Worm (Caenorhabditis elegans) whole organism, L4 larva: ENCODE measurements around the gene srx-44.

Experiments used
- F10B5.3 ChIP-seq: sonication (generic microtip); optimal IDR thresholded peaks from 2 replicates; lab custom pipeline; 2016; ENCODE audit warnings: mild to moderate bottlenecking, missing genetic modification characterization, missing compliant biosample characterization
- F26F4.8 ChIP-seq: fragments of 200-800 bp; sonication (Bioruptor generic); conservative IDR thresholded peaks from 2 replicates; pipeline ENCODE4 v1.3.6; 2022; ENCODE audit warnings: missing genetic modification characterization, missing compliant biosample characterization
- R02D3.7 ChIP-seq: fragments of 150-350 bp; sonication (generic microtip); optimal IDR thresholded peaks from 3 replicates; lab custom pipeline; 2014; ENCODE audit warnings: missing biosample characterization, missing genetic modification characterization
- T26A8.4 ChIP-seq: fragments of 200-800 bp; sonication (Bioruptor generic); IDR thresholded peaks from 2 replicates; pipeline ENCODE4 v1.3.6; 2022; ENCODE audit warnings: missing genetic modification characterization, missing compliant biosample characterization
- ZK337.2 ChIP-seq: fragments of 200-800 bp; sonication (Bioruptor generic); IDR thresholded peaks from 2 replicates; pipeline ENCODE4 v1.3.6; 2022; ENCODE audit warnings: missing genetic modification reagents, missing genetic modification characterization, missing compliant biosample characterization
- ZK546.5 ChIP-seq, 2 experiments: sonication (generic microtip); optimal IDR thresholded peaks; 2 replicates each; lab custom pipeline; 2017; ENCODE audit warnings: missing biosample characterization in 2 of 2, missing genetic modification characterization in 2 of 2
- ceh-20 ChIP-seq: fragments of 200-800 bp; sonication (Bioruptor generic); IDR thresholded peaks from 2 replicates; pipeline ENCODE4 v1.3.6; 2022; ENCODE audit warnings: missing genetic modification reagents, missing genetic modification characterization, missing compliant biosample characterization
- ceh-28 ChIP-seq: fragments of 150-350 bp; optimal IDR thresholded peaks from 2 replicates; lab custom pipeline; 2014; ENCODE audit warnings: missing biosample characterization, missing genetic modification reagents, missing genetic modification characterization
- ceh-44 ChIP-seq: fragments of 200-800 bp; sonication (Bioruptor generic); IDR thresholded peaks from 2 replicates; pipeline ENCODE4 v1.3.6; 2022; ENCODE audit warnings: missing genetic modification reagents, missing genetic modification characterization, missing compliant biosample characterization
- ceh-62 ChIP-seq: sonication (generic microtip); optimal IDR thresholded peaks from 2 replicates; lab custom pipeline; 2017; ENCODE audit warnings: missing biosample characterization, missing genetic modification characterization
- ceh-82 ChIP-seq: sonication (generic microtip); optimal IDR thresholded peaks from 2 replicates; lab custom pipeline; 2017; ENCODE audit warnings: missing biosample characterization, missing genetic modification characterization
- ces-1 ChIP-seq: fragments of 150-350 bp; sonication (generic microtip); optimal IDR thresholded peaks from 4 replicates; lab custom pipeline; 2014; ENCODE audit warnings: missing biosample characterization, missing genetic modification reagents, missing genetic modification characterization
- ctbp-1 ChIP-seq: fragments of 200-800 bp; sonication (Bioruptor generic); IDR thresholded peaks from 2 replicates; pipeline ENCODE4 v1.3.6; 2022; ENCODE audit warnings: missing genetic modification reagents, missing genetic modification characterization, missing compliant biosample characterization
- daf-12 ChIP-seq: fragments of 150-350 bp; optimal IDR thresholded peaks from 2 replicates; lab custom pipeline; 2014; ENCODE audit warnings: missing biosample characterization, missing genetic modification reagents, missing genetic modification characterization
- daf-16 ChIP-seq, 3 experiments: sonication (generic microtip); optimal IDR thresholded peaks; 2 replicates each; lab custom pipeline; 2016 to 2017; ENCODE audit warnings: missing genetic modification characterization in 3 of 3, missing genetic modification reagents in 3 of 3, mild to moderate bottlenecking in 2 of 3, missing compliant biosample characterization in 2 of 3, missing biosample characterization in 1 of 3, moderate library complexity in 1 of 3
- dmd-6 ChIP-seq: fragments of 200-800 bp; sonication (Bioruptor generic); IDR thresholded peaks from 2 replicates; pipeline ENCODE4 v1.3.6; 2022; ENCODE audit warnings: missing genetic modification reagents, missing genetic modification characterization, missing compliant biosample characterization
- dmd-8 ChIP-seq: fragments of 200-800 bp; sonication (Bioruptor generic); IDR thresholded peaks from 2 replicates; pipeline ENCODE4 v1.3.6; 2022; ENCODE audit warnings: missing genetic modification characterization, missing compliant biosample characterization
- dmd-9 ChIP-seq: fragments of 200-800 bp; sonication (Bioruptor generic); IDR thresholded peaks from 2 replicates; pipeline ENCODE4 v1.3.6; 2022; ENCODE audit warnings: missing genetic modification reagents, missing genetic modification characterization, missing compliant biosample characterization
- dpl-1 ChIP-seq: fragments of 150-350 bp; optimal IDR thresholded peaks from 2 replicates; lab custom pipeline; 2014; ENCODE audit warnings: missing biosample characterization, missing genetic modification reagents, missing genetic modification characterization
- duxl-1 ChIP-seq: sonication (generic microtip); optimal IDR thresholded peaks from 2 replicates; lab custom pipeline; 2016; ENCODE audit warnings: mild to moderate bottlenecking, missing genetic modification characterization, moderate library complexity, missing compliant biosample characterization; ENCODE audit not compliant: poor library complexity
- egl-27 ChIP-seq: sonication (generic microtip); optimal IDR thresholded peaks from 3 replicates; lab custom pipeline; 2017; ENCODE audit warnings: missing biosample characterization, missing genetic modification reagents, missing genetic modification characterization
- fkh-10 ChIP-seq: fragments of 150-350 bp; optimal IDR thresholded peaks from 2 replicates; lab custom pipeline; 2014; ENCODE audit warnings: missing biosample characterization, missing genetic modification reagents, missing genetic modification characterization
- fos-1 ChIP-seq: fragments of 150-350 bp; optimal IDR thresholded peaks from 2 replicates; lab custom pipeline; 2014; ENCODE audit warnings: missing biosample characterization, missing genetic modification characterization
- gei-8 ChIP-seq: fragments of 200-800 bp; sonication (Bioruptor generic); optimal IDR thresholded peaks from 2 replicates; lab custom pipeline; 2018; ENCODE audit warnings: mild to moderate bottlenecking, missing genetic modification characterization, missing compliant biosample characterization
- hlh-11 ChIP-seq: fragments of 200-800 bp; sonication (Bioruptor generic); optimal IDR thresholded peaks from 2 replicates; lab custom pipeline; 2018; ENCODE audit warnings: mild to moderate bottlenecking, missing genetic modification characterization, missing compliant biosample characterization
- hmg-1.1 ChIP-seq: fragments of 200-800 bp; sonication (Bioruptor generic); IDR thresholded peaks from 2 replicates; pipeline ENCODE4 v1.3.6; 2022; ENCODE audit warnings: missing genetic modification reagents, missing genetic modification characterization, missing compliant biosample characterization
- jun-1 ChIP-seq: fragments of 150-350 bp; optimal IDR thresholded peaks from 2 replicates; lab custom pipeline; 2014; ENCODE audit warnings: missing biosample characterization, missing genetic modification reagents, missing genetic modification characterization
- lin-29 ChIP-seq: fragments of 200-800 bp; sonication (Bioruptor generic); IDR thresholded peaks from 2 replicates; pipeline ENCODE4 v1.3.6; 2022; ENCODE audit warnings: missing genetic modification reagents, missing genetic modification characterization, missing compliant biosample characterization
- lin-38 ChIP-seq: fragments of 200-800 bp; sonication (Bioruptor generic); IDR thresholded peaks from 2 replicates; pipeline ENCODE4 v1.3.6; 2022; ENCODE audit warnings: missing genetic modification reagents, missing genetic modification characterization, missing compliant biosample characterization
- lin-39 ChIP-seq: fragments of 150-350 bp; optimal IDR thresholded peaks from 2 replicates; lab custom pipeline; 2014; ENCODE audit warnings: missing biosample characterization, missing genetic modification reagents, missing genetic modification characterization
- madf-5 ChIP-seq, 2 experiments: fragments of 200-800 bp; sonication (Bioruptor generic); IDR thresholded peaks; 2 replicates each; pipeline ENCODE4 v1.3.6; 2022; ENCODE audit warnings: missing compliant biosample characterization in 2 of 2, missing genetic modification characterization in 2 of 2
- madf-9 ChIP-seq: fragments of 200-800 bp; sonication (Bioruptor generic); conservative IDR thresholded peaks from 2 replicates; pipeline ENCODE4 v1.3.6; 2022; ENCODE audit warnings: missing genetic modification reagents, missing genetic modification characterization, missing compliant biosample characterization
- mdl-1 ChIP-seq, 2 experiments: fragments of 150-350 bp in 1 of 2; sonication (generic microtip) in 1 of 2; optimal IDR thresholded peaks; 2 replicates each; lab custom pipeline; 2014 to 2017; ENCODE audit warnings: missing biosample characterization in 2 of 2, missing genetic modification characterization in 2 of 2
- mep-1 ChIP-seq: fragments of 150-350 bp; sonication (generic microtip); optimal IDR thresholded peaks from 3 replicates; lab custom pipeline; 2014; ENCODE audit warnings: missing biosample characterization, missing genetic modification characterization
- mes-2 ChIP-seq: sonication (generic microtip); optimal IDR thresholded peaks from 2 replicates; lab custom pipeline; 2016; ENCODE audit warnings: missing genotype, mild to moderate bottlenecking, missing genetic modification characterization, missing compliant biosample characterization; ENCODE audit not compliant: poor library complexity, severe bottlenecking
- mxl-2 ChIP-seq: fragments of 200-800 bp; sonication (Bioruptor generic); conservative IDR thresholded peaks from 2 replicates; pipeline ENCODE4 v1.3.6; 2022; ENCODE audit warnings: missing genetic modification reagents, missing genetic modification characterization, missing compliant biosample characterization
- mxl-3 ChIP-seq: fragments of 200-800 bp; sonication (Bioruptor generic); optimal IDR thresholded peaks from 2 replicates; lab custom pipeline; 2018; ENCODE audit warnings: mild to moderate bottlenecking, missing genetic modification characterization, missing compliant biosample characterization
- nhr-102 ChIP-seq: sonication (generic microtip); optimal IDR thresholded peaks from 2 replicates; lab custom pipeline; 2016; ENCODE audit warnings: mild to moderate bottlenecking, missing genetic modification characterization, moderate library complexity, missing compliant biosample characterization
- nhr-25 ChIP-seq: sonication (generic microtip); optimal IDR thresholded peaks from 2 replicates; lab custom pipeline; 2017; ENCODE audit warnings: missing genetic modification characterization, mild to moderate bottlenecking, missing compliant biosample characterization, antibody characterized with exemption, moderate library complexity, borderline replicate concordance; ENCODE audit not compliant: insufficient read depth
- nhr-42 ChIP-seq: fragments of 200-800 bp; sonication (Bioruptor generic); IDR thresholded peaks from 2 replicates; pipeline ENCODE4 v1.3.6; 2022; ENCODE audit warnings: missing genetic modification characterization, missing compliant biosample characterization
- nhr-48 ChIP-seq: sonication (generic microtip); optimal IDR thresholded peaks from 2 replicates; lab custom pipeline; 2016; ENCODE audit warnings: mild to moderate bottlenecking, missing genetic modification characterization, missing compliant biosample characterization
- pqm-1 ChIP-seq: sonication (generic microtip); optimal IDR thresholded peaks from 2 replicates; lab custom pipeline; 2017; ENCODE audit warnings: missing biosample characterization, missing genetic modification characterization
- sdz-12 ChIP-seq: fragments of 200-800 bp; sonication (Bioruptor generic); optimal IDR thresholded peaks from 2 replicates; lab custom pipeline; 2018; ENCODE audit warnings: mild to moderate bottlenecking, missing genetic modification characterization, missing compliant biosample characterization
- set-16 ChIP-seq: fragments of 200-800 bp; sonication (Bioruptor generic); IDR thresholded peaks from 2 replicates; pipeline ENCODE4 v1.3.6; 2022; ENCODE audit warnings: missing genetic modification reagents, missing genetic modification characterization, missing compliant biosample characterization
- skn-1 ChIP-seq: fragments of 150-350 bp; optimal IDR thresholded peaks from 2 replicates; lab custom pipeline; 2014; ENCODE audit warnings: missing biosample characterization, missing genetic modification characterization
- snpc-4 ChIP-seq: fragments of 150-350 bp; optimal IDR thresholded peaks from 2 replicates; lab custom pipeline; 2014; ENCODE audit warnings: missing biosample characterization, missing genetic modification characterization
- spr-1 ChIP-seq: sonication (generic microtip); optimal IDR thresholded peaks from 2 replicates; lab custom pipeline; 2016; ENCODE audit warnings: mild to moderate bottlenecking, missing genetic modification characterization, missing compliant biosample characterization
- spr-3 ChIP-seq: fragments of 200-800 bp; sonication (Bioruptor generic); optimal IDR thresholded peaks from 2 replicates; lab custom pipeline; 2018; ENCODE audit warnings: mild to moderate bottlenecking, missing genetic modification characterization, missing compliant biosample characterization
- unc-130 ChIP-seq: sonication (generic microtip); optimal IDR thresholded peaks from 2 replicates; lab custom pipeline; 2016; ENCODE audit warnings: missing genetic modification reagents, missing genetic modification characterization, missing compliant biosample characterization
- vab-7 ChIP-seq: fragments of 200-800 bp; sonication (Bioruptor generic); IDR thresholded peaks from 2 replicates; pipeline ENCODE4 v1.3.6; 2022; ENCODE audit warnings: missing genetic modification reagents, missing genetic modification characterization, missing compliant biosample characterization
- zfp-2 ChIP-seq: sonication (generic microtip); optimal IDR thresholded peaks from 2 replicates; lab custom pipeline; 2016; ENCODE audit warnings: mild to moderate bottlenecking, missing genetic modification characterization, missing compliant biosample characterization
- ztf-11 ChIP-seq: fragments of 150-350 bp; optimal IDR thresholded peaks from 2 replicates; lab custom pipeline; 2014; ENCODE audit warnings: missing biosample characterization, missing genetic modification characterization

The srx-44 gene

ce11 chrV:16045837-16046236, 25.7 kb downstream of the srx-44 start, which contains the start of gene T10C6.15 (continued):
- TF ChIP-seq nhr-25 (no peak), lin-29 (GFP tag; lab: Robert Waterston, UW) (no peak), jun-1 (tag; lab: Kevin White, UChicago) (no peak), snpc-4 (tag; lab: Kevin White, UChicago) (no peak), ces-1 (no peak), mdl-1 (tag; optimal IDR thresholded peaks at IDR 0.05; lab: Kevin White, UChicago) (peak in 1 of 2 experiments; percentile 72), duxl-1 (tag; lab: Kevin White, UChicago) (no peak), lin-38 (no peak), daf-16 (GFP tag; optimal IDR thresholded peaks at IDR 0.05; lab: Kevin White, UChicago) (peak in 1 of 2 experiments; percentile 91), daf-16 (tag; optimal IDR thresholded peaks at IDR 0.05; lab: Kevin White, UChicago) (peak; percentile 100), madf-5 (GFP tag; IDR thresholded peaks at IDR 0.05; lab: Robert Waterston, UW) (no peak), ZK546.5 (tag; optimal IDR thresholded peaks at IDR 0.05; lab: Kevin White, UChicago) (no peak), ceh-28 (tag; lab: Kevin White, UChicago) (no peak), daf-12 (tag; lab: Kevin White, UChicago) (no peak), ceh-20 (GFP tag; lab: Robert Waterston, UW) (no peak), dmd-6 (GFP tag; lab: Robert Waterston, UW) (peak; percentile 95), fos-1 (tag; lab: Kevin White, UChicago) (no peak), mxl-2 (GFP tag; lab: Robert Waterston, UW) (no peak), spr-3 (GFP tag; lab: Kevin White, UChicago) (no peak), lin-39 (no peak), dmd-8 (GFP tag; lab: Robert Waterston, UW) (no peak), R02D3.7 (no peak), fkh-10 (GFP tag; lab: Kevin White, UChicago) (no peak), pqm-1 (tag; lab: Kevin White, UChicago) (peak; percentile 67), unc-130 (GFP tag; lab: Kevin White, UChicago) (no peak), sdz-12 (GFP tag; lab: Kevin White, UChicago) (no peak), ceh-44 (GFP tag; lab: Robert Waterston, UW) (no peak), ceh-62 (tag; lab: Kevin White, UChicago) (no peak), ZK337.2 (GFP tag; lab: Robert Waterston, UW) (no peak), set-16 (GFP tag; lab: Robert Waterston, UW) (no peak), madf-9 (no peak), nhr-48 (peak; percentile 91), F10B5.3 (tag; lab: Kevin White, UChicago) (no peak), mxl-3 (GFP tag; lab: Kevin White, UChicago) (peak; percentile 18), skn-1 (no peak), mes-2 (tag; lab: Kevin White, UChicago) (no peak), spr-1 (tag; lab: Kevin White, UChicago) (no peak), ztf-11 (tag; lab: Kevin White, UChicago) (no peak), zfp-2 (no peak), dmd-9 (no peak), F26F4.8 (GFP tag; lab: Robert Waterston, UW) (no peak), egl-27 (tag; lab: Kevin White, UChicago) (no peak), nhr-42 (GFP tag; lab: Robert Waterston, UW) (no peak), mep-1 (tag; lab: Kevin White, UChicago) (no peak), hmg-1.1 (no peak), ctbp-1 (GFP tag; lab: Robert Waterston, UW) (no peak), hlh-11 (tag; lab: Kevin White, UChicago) (peak; percentile 91), vab-7 (GFP tag; lab: Robert Waterston, UW) (no peak), dpl-1 (GFP tag; lab: Kevin White, UChicago) (no peak), gei-8 (GFP tag; lab: Kevin White, UChicago) (no peak), nhr-102 (peak; percentile 89), T26A8.4 (GFP tag; lab: Robert Waterston, UW) (no peak), ceh-82 (tag; lab: Kevin White, UChicago) (no peak)
